Fruit fly (Drosophila melanogaster) whole organism, embryonic: ENCODE data around the gene eIF4G2.

Source experiments
- CG11504 ChIP-seq: fragments of 200-800 bp; sonication (Bioruptor generic); optimal IDR thresholded peaks from 3 replicates; lab custom pipeline; 2019; ENCODE audit warnings: missing biosample characterization, mild to moderate bottlenecking, missing genetic modification characterization, moderate library complexity
- CG11560 ChIP-seq: fragments of 200-800 bp; sonication (Bioruptor generic); IDR thresholded peaks from 3 replicates; pipeline ENCODE4 v1.3.6; 2022; ENCODE audit warnings: missing biosample characterization, missing genetic modification characterization
- CG11696 ChIP-seq: fragments of 200-800 bp; sonication (Bioruptor generic); IDR thresholded peaks from 2 replicates; pipeline ENCODE4 v1.3.6; 2022; ENCODE audit warnings: missing biosample characterization, missing genetic modification characterization
- CG12219 ChIP-seq: fragments of 200-800 bp; sonication (Bioruptor generic); optimal IDR thresholded peaks from 3 replicates; lab custom pipeline; 2018; ENCODE audit warnings: missing biosample characterization, mild to moderate bottlenecking, missing genetic modification characterization
- CG12236 ChIP-seq: fragments of 200-800 bp; sonication (Bioruptor generic); optimal IDR thresholded peaks from 2 replicates; lab custom pipeline; 2016; ENCODE audit warnings: missing biosample characterization, missing genetic modification characterization
- CG12391 ChIP-seq: fragments of 200-800 bp; sonication (Bioruptor generic); optimal IDR thresholded peaks from 3 replicates; lab custom pipeline; 2018; ENCODE audit warnings: missing biosample characterization, mild to moderate bottlenecking, missing genetic modification characterization, moderate library complexity
- CG12942 ChIP-seq: fragments of 200-800 bp; sonication (Bioruptor generic); optimal IDR thresholded peaks from 3 replicates; lab custom pipeline; 2016; ENCODE audit warnings: missing biosample characterization, missing genetic modification characterization
- CG13123 ChIP-seq: fragments of 200-800 bp; sonication (Bioruptor generic); optimal IDR thresholded peaks from 2 replicates; lab custom pipeline; 2016; ENCODE audit warnings: missing biosample characterization, missing genetic modification characterization
- CG13424 ChIP-seq: fragments of 200-800 bp; sonication (Bioruptor generic); optimal IDR thresholded peaks from 2 replicates; lab custom pipeline; 2019; ENCODE audit warnings: missing biosample characterization, mild to moderate bottlenecking, missing genetic modification characterization, moderate library complexity
- CG14860 ChIP-seq: fragments of 200-800 bp; sonication (Bioruptor generic); IDR thresholded peaks from 3 replicates; pipeline ENCODE4 v1.3.6; 2022; ENCODE audit warnings: missing biosample characterization, missing genetic modification characterization; ENCODE audit not compliant: partially characterized antibody
- CG1529 ChIP-seq: fragments of 200-800 bp; sonication (Bioruptor generic); optimal IDR thresholded peaks from 3 replicates; lab custom pipeline; 2018; ENCODE audit warnings: missing biosample characterization, missing genetic modification characterization
- CG16815 ChIP-seq: fragments of 200-800 bp; sonication (Bioruptor generic); optimal IDR thresholded peaks from 3 replicates; lab custom pipeline; 2017; ENCODE audit warnings: missing biosample characterization, mild to moderate bottlenecking, missing genetic modification characterization
- CG17328 ChIP-seq: fragments of 200-800 bp; sonication (Bioruptor generic); IDR thresholded peaks from 2 replicates; pipeline ENCODE4 v1.3.6; 2022; ENCODE audit warnings: missing biosample characterization, missing genetic modification characterization
- CG18619 ChIP-seq: fragments of 200-800 bp; sonication (Bioruptor generic); optimal IDR thresholded peaks from 3 replicates; lab custom pipeline; 2017; ENCODE audit warnings: missing biosample characterization, mild to moderate bottlenecking, missing genetic modification characterization
- CG2116 ChIP-seq: fragments of 200-800 bp; sonication (Bioruptor generic); optimal IDR thresholded peaks from 3 replicates; lab custom pipeline; 2018; ENCODE audit warnings: missing biosample characterization, mild to moderate bottlenecking, missing genetic modification characterization
- CG2199 ChIP-seq: fragments of 200-800 bp; sonication (Bioruptor generic); IDR thresholded peaks from 3 replicates; pipeline ENCODE4 v1.3.6; 2022; ENCODE audit warnings: missing biosample characterization, missing genetic modification characterization
- CG32532 ChIP-seq: fragments of 200-800 bp; sonication (Bioruptor generic); IDR thresholded peaks from 2 replicates; pipeline ENCODE4 v1.3.6; 2022; ENCODE audit warnings: missing biosample characterization, missing genetic modification characterization
- CG4730 ChIP-seq: fragments of 200-800 bp; sonication (Bioruptor generic); IDR thresholded peaks from 2 replicates; pipeline ENCODE4 v1.3.6; 2022; ENCODE audit warnings: missing biosample characterization, missing genetic modification characterization
- CG7928 ChIP-seq: fragments of 200-800 bp; sonication (Bioruptor generic); optimal IDR thresholded peaks from 2 replicates; lab custom pipeline; 2017; ENCODE audit warnings: missing biosample characterization, mild to moderate bottlenecking, missing genetic modification characterization
- CG8924 ChIP-seq: fragments of 200-800 bp; optimal IDR thresholded peaks from 3 replicates; lab custom pipeline; 2019; ENCODE audit warnings: missing biosample characterization, mild to moderate bottlenecking, missing genetic modification characterization, moderate library complexity
- CG9932 ChIP-seq: fragments of 200-800 bp; sonication (Bioruptor generic); IDR thresholded peaks from 2 replicates; pipeline ENCODE4 v1.3.6; 2022; ENCODE audit warnings: missing biosample characterization, missing genetic modification characterization
- Dad ChIP-seq: fragments of 200-800 bp; sonication (Bioruptor generic); optimal IDR thresholded peaks from 3 replicates; lab custom pipeline; 2016; ENCODE audit warnings: missing biosample characterization, missing genetic modification characterization
- Dfd ChIP-seq, 2 experiments: fragments of >200 bp; optimal IDR thresholded peaks; 2 replicates each; lab custom pipeline; 2017; ENCODE audit warnings: missing biosample characterization in 2 of 2, missing genetic modification characterization in 2 of 2
- E2f2 ChIP-seq: fragments of 200-800 bp; sonication (Bioruptor generic); IDR thresholded peaks from 2 replicates; pipeline ENCODE4 v1.3.6; 2022; ENCODE audit warnings: missing biosample characterization, missing genetic modification characterization
- Hmx ChIP-seq: fragments of 200-800 bp; sonication (Bioruptor generic); optimal IDR thresholded peaks from 2 replicates; lab custom pipeline; 2016; ENCODE audit warnings: missing biosample characterization, missing genetic modification characterization
- Hr3 ChIP-seq: fragments of 200-800 bp; sonication (Bioruptor generic); optimal IDR thresholded peaks from 3 replicates; lab custom pipeline; 2016; ENCODE audit warnings: missing biosample characterization, missing genetic modification characterization
- Jarid2 ChIP-seq: fragments of 200-800 bp; sonication (Bioruptor generic); optimal IDR thresholded peaks from 3 replicates; lab custom pipeline; 2017; ENCODE audit warnings: mild to moderate bottlenecking, missing biosample characterization, missing genetic modification reagents, missing genetic modification characterization
- Meics ChIP-seq: fragments of 200-800 bp; sonication (Bioruptor generic); optimal IDR thresholded peaks from 2 replicates; lab custom pipeline; 2017; ENCODE audit warnings: missing biosample characterization, mild to moderate bottlenecking, missing genetic modification characterization
- Nf-YA ChIP-seq: fragments of 200-800 bp; sonication (Bioruptor generic); IDR thresholded peaks from 2 replicates; pipeline ENCODE4 v1.3.6; 2022; ENCODE audit warnings: missing biosample characterization, missing genetic modification characterization
- PHDP ChIP-seq: fragments of 200-800 bp; sonication (Bioruptor generic); optimal IDR thresholded peaks from 3 replicates; lab custom pipeline; 2018; ENCODE audit warnings: missing biosample characterization, mild to moderate bottlenecking, missing genetic modification characterization, moderate library complexity
- Scr ChIP-seq: fragments of 200-800 bp; sonication (Bioruptor generic); IDR thresholded peaks from 2 replicates; pipeline ENCODE4 v1.3.6; 2022; ENCODE audit warnings: missing biosample characterization, missing genetic modification characterization; ENCODE audit not compliant: partially characterized antibody
- Sin3A ChIP-seq: fragments of >200 bp; optimal IDR thresholded peaks from 2 replicates; lab custom pipeline; 2018
- Sry-β ChIP-seq: fragments of 200-800 bp; sonication (Bioruptor generic); optimal IDR thresholded peaks from 2 replicates; lab custom pipeline; 2018; ENCODE audit warnings: missing biosample characterization, mild to moderate bottlenecking, missing genetic modification characterization, moderate library complexity
- YL-1 ChIP-seq: fragments of 200-800 bp; sonication (Bioruptor generic); optimal IDR thresholded peaks from 3 replicates; lab custom pipeline; 2017; ENCODE audit warnings: missing biosample characterization, mild to moderate bottlenecking, missing genetic modification characterization
- ash1 ChIP-seq: fragments of 200-800 bp; sonication (Bioruptor generic); optimal IDR thresholded peaks from 2 replicates; lab custom pipeline; 2018; ENCODE audit warnings: missing biosample characterization, mild to moderate bottlenecking, missing genetic modification characterization
- bigmax ChIP-seq: fragments of 200-800 bp; sonication (Bioruptor generic); optimal IDR thresholded peaks from 2 replicates; lab custom pipeline; 2018; ENCODE audit warnings: missing biosample characterization, mild to moderate bottlenecking, missing genetic modification characterization
- ftz-f1 ChIP-seq: fragments of 200-800 bp; sonication (Bioruptor generic); optimal IDR thresholded peaks from 2 replicates; lab custom pipeline; 2016; ENCODE audit warnings: missing biosample characterization, missing genetic modification characterization
- gce ChIP-seq: fragments of 200-800 bp; sonication (Bioruptor generic); IDR thresholded peaks from 3 replicates; pipeline ENCODE4 v1.3.6; 2022; ENCODE audit warnings: missing biosample characterization, missing genetic modification characterization
- hbn ChIP-seq: fragments of 200-800 bp; sonication (Bioruptor generic); IDR thresholded peaks from 2 replicates; pipeline ENCODE4 v1.3.6; 2022; ENCODE audit warnings: missing biosample characterization, missing genetic modification characterization; ENCODE audit not compliant: partially characterized antibody
- ind ChIP-seq: fragments of 200-800 bp; sonication (Bioruptor generic); optimal IDR thresholded peaks from 3 replicates; lab custom pipeline; 2016; ENCODE audit warnings: missing biosample characterization, missing genetic modification characterization
- kah ChIP-seq: fragments of 200-800 bp; sonication (Bioruptor generic); optimal IDR thresholded peaks from 2 replicates; lab custom pipeline; 2018; ENCODE audit warnings: missing biosample characterization, mild to moderate bottlenecking, missing genetic modification characterization
- klu ChIP-seq: fragments of 200-800 bp; sonication (Bioruptor generic); IDR thresholded peaks from 2 replicates; pipeline ENCODE4 v1.3.6; 2022; ENCODE audit warnings: missing biosample characterization, missing genetic modification characterization
- lola ChIP-seq, 3 experiments: fragments of >200 bp in 2 of 3; fragments of 200-800 bp in 1 of 3; sonication (Bioruptor generic) in 1 of 3; optimal IDR thresholded peaks; 2 replicates each; lab custom pipeline; 2017 to 2019; ENCODE audit warnings: missing biosample characterization in 3 of 3, missing genetic modification characterization in 3 of 3, mild to moderate bottlenecking in 1 of 3, moderate library complexity in 1 of 3
- nau ChIP-seq: fragments of 200-800 bp; sonication (Bioruptor generic); optimal IDR thresholded peaks from 3 replicates; lab custom pipeline; 2017; ENCODE audit warnings: missing biosample characterization, mild to moderate bottlenecking, missing genetic modification characterization, missing genetic modification reagents
- nom ChIP-seq: fragments of 200-800 bp; sonication (Bioruptor generic); optimal IDR thresholded peaks from 2 replicates; lab custom pipeline; 2017; ENCODE audit warnings: missing biosample characterization, missing genetic modification characterization, mild to moderate bottlenecking, moderate library complexity, missing genetic modification reagents
- peb ChIP-seq: fragments of 200-800 bp; sonication (Bioruptor generic); IDR thresholded peaks from 2 replicates; pipeline ENCODE4 v1.3.6; 2022; ENCODE audit warnings: missing biosample characterization, missing genetic modification characterization
- sens ChIP-seq: fragments of 200-800 bp; sonication (Bioruptor generic); peaks from one replicate; lab custom pipeline; 2016; ENCODE audit warnings: missing biosample characterization, missing genetic modification characterization
- slbo ChIP-seq: fragments of 200-800 bp; sonication (Bioruptor generic); IDR thresholded peaks from 2 replicates; pipeline ENCODE4 v1.3.6; 2022; ENCODE audit warnings: missing biosample characterization, missing genetic modification characterization
- tna ChIP-seq: fragments of 200-800 bp; sonication (Bioruptor generic); IDR thresholded peaks from 2 replicates; pipeline ENCODE4 v1.3.6; 2022; ENCODE audit warnings: missing biosample characterization, missing genetic modification characterization; ENCODE audit not compliant: partially characterized antibody
- zf30C ChIP-seq: fragments of 200-800 bp; sonication (Bioruptor generic); optimal IDR thresholded peaks from 3 replicates; lab custom pipeline; 2018; ENCODE audit warnings: missing biosample characterization, mild to moderate bottlenecking, missing genetic modification characterization

eIF4G2 gene

dm6 chr3R:23767417-23767853 is 51.6 kb downstream of the eIF4G2 start, which contains the start of the genes CG10214 and CG10375 (continued):
- TF ChIP-seq zf30C (GFP tag; lab: Kevin White, UChicago) (no peak), CG1529 (GFP tag; lab: Kevin White, UChicago) (peak; percentile 24), gce (GFP tag; lab: Robert Waterston, UW) (no peak; the same call in 2 of the 3 replicates), CG32532 (GFP tag; lab: Robert Waterston, UW) (peak; percentile 59; the same call in 1 of the 2 replicates), Jarid2 (GFP tag; lab: Kevin White, UChicago) (no peak), CG14860 (GFP tag; lab: Robert Waterston, UW) (0 out of 3 replicates have a peak, but pooled peaks have one; percentile 18), lola (GFP tag; optimal IDR thresholded peaks at IDR 0.05; lab: Kevin White, UChicago) (peak in 1 of 3 experiments; percentile 64), CG12219 (GFP tag; lab: Kevin White, UChicago) (peak; percentile 27), YL-1 (GFP tag; lab: Kevin White, UChicago) (peak; percentile 94), bigmax (peak; percentile 37), CG16815 (GFP tag; lab: Kevin White, UChicago) (peak; percentile 20), CG11560 (tag; lab: Robert Waterston, UW) (peak; percentile 81; the same call in 2 of the 3 replicates), CG8924 (tag; lab: Kevin White, UChicago) (peak; percentile 72), CG2116 (peak; percentile 69), Sry-β (no peak), CG18619 (GFP tag; lab: Kevin White, UChicago) (peak; percentile 53), nau (GFP tag; lab: Kevin White, UChicago) (no peak), ftz-f1 (GFP tag; lab: Kevin White, UChicago) (peak; percentile 25), CG11696 (GFP tag; lab: Robert Waterston, UW) (no peak), CG12236 (GFP tag; lab: Kevin White, UChicago) (peak; percentile 13), Hr3 (GFP tag; lab: Kevin White, UChicago) (peak; percentile 68), PHDP (tag; lab: Kevin White, UChicago) (peak; percentile 71), CG13424 (tag; lab: Kevin White, UChicago) (peak; percentile 68), CG7928 (GFP tag; lab: Kevin White, UChicago) (peak; percentile 11), CG12942 (GFP tag; lab: Kevin White, UChicago) (peak; percentile 76), E2f2 (GFP tag; lab: Robert Waterston, UW) (peak; percentile 69), sens (peak; percentile 94), peb (GFP tag; lab: Robert Waterston, UW) (no peak), CG11504 (no peak), slbo (GFP tag; lab: Robert Waterston, UW) (peak; percentile 84), tna (GFP tag; lab: Robert Waterston, UW) (no peak), Sin3A (peak; percentile 93), hbn (peak; percentile 34; the same call in 1 of the 2 replicates), klu (GFP tag; lab: Robert Waterston, UW) (no peak; the same call in 1 of the 2 replicates), Meics (GFP tag; lab: Kevin White, UChicago) (peak; percentile 76), CG2199 (GFP tag; lab: Robert Waterston, UW) (0 out of 3 replicates have a peak, but pooled peaks have one; percentile 42), Hmx (peak; percentile 46), Dad (GFP tag; lab: Kevin White, UChicago) (peak; percentile 77), CG12391 (tag; lab: Kevin White, UChicago) (peak; percentile 86), CG17328 (GFP tag; lab: Robert Waterston, UW) (peak; percentile 67), Scr (GFP tag; lab: Robert Waterston, UW) (peak; percentile 52), CG9932 (GFP tag; lab: Robert Waterston, UW) (peak; percentile 69), ind (GFP tag; lab: Kevin White, UChicago) (peak; percentile 80), kah (no peak), Dfd (GFP tag; optimal IDR thresholded peaks at IDR 0.05; lab: Kevin White, UChicago) (no peak), nom (GFP tag; lab: Kevin White, UChicago) (peak; percentile 44), CG13123 (peak; percentile 53), ash1 (GFP tag; lab: Kevin White, UChicago) (no peak), Nf-YA (no peak), CG4730 (GFP tag; lab: Robert Waterston, UW) (no peak)
